Worm (Caenorhabditis elegans) whole organism, L1 larva: ENCODE data around the gene F54F2.14.

Experiments used
- ama-1 ChIP-seq: fragments of 150-350 bp; optimal IDR thresholded peaks from 2 replicates; lab custom pipeline; 2014
- blmp-1 ChIP-seq: fragments of 150-350 bp; optimal IDR thresholded peaks from 2 replicates; lab custom pipeline; 2014; ENCODE audit warnings: missing biosample characterization, missing genetic modification characterization
- ceh-82 ChIP-seq, 3 experiments: fragments of 150-350 bp in 1 of 3; sonication (generic microtip) in 2 of 3; optimal IDR thresholded peaks; 2 replicates each; lab custom pipeline; 2014 to 2017; ENCODE audit warnings: missing biosample characterization in 3 of 3, missing genetic modification characterization in 3 of 3
- mdl-1 ChIP-seq, 2 experiments: fragments of 150-350 bp; optimal IDR thresholded peaks; 2 replicates each; lab custom pipeline; 2014 to 2017; ENCODE audit warnings: missing biosample characterization in 2 of 2, missing genetic modification characterization in 2 of 2, inconsistent platforms in 1 of 2
- nhr-237 ChIP-seq: fragments of 150-350 bp; optimal IDR thresholded peaks from 2 replicates; lab custom pipeline; 2014; ENCODE audit warnings: missing biosample characterization, missing genetic modification characterization
- nhr-28 ChIP-seq: fragments of 150-350 bp; optimal IDR thresholded peaks from 2 replicates; lab custom pipeline; 2014; ENCODE audit warnings: missing biosample characterization, missing genetic modification characterization
- snu-23 ChIP-seq: sonication (generic microtip); optimal IDR thresholded peaks from 2 replicates; lab custom pipeline; 2016; ENCODE audit warnings: missing genetic modification characterization, missing compliant biosample characterization

ce11 chrIII:8766467-8766866 is 24.9 kb upstream of the F54F2.14 start:
- TF ChIP-seq blmp-1 (tag; lab: Kevin White, UChicago): no peak
- TF ChIP-seq mdl-1 (tag; optimal IDR thresholded peaks at IDR 0.05; lab: Kevin White, UChicago): no peak
- no peak for TF ChIP-seq nhr-28
- no peak for TF ChIP-seq ama-1
- TF ChIP-seq snu-23 (GFP tag; lab: Kevin White, UChicago): no peak
- TF ChIP-seq nhr-237 (tag; lab: Kevin White, UChicago): no peak
- TF ChIP-seq ceh-82 (tag; optimal IDR thresholded peaks at IDR 0.05; lab: Kevin White, UChicago): no peak
